Worm (Caenorhabditis elegans): ENCODE measurements around the gene coq-3.

coq-3 gene

ce11 chrIV:14797849-14798248, 1.7 kb upstream of the coq-3 start, which contains the start of gene arl-8:
arl-8 (plus strand) TSS chrIV:14798149.
- no peak for TF ChIP-seq ceh-16 (tag; optimal IDR thresholded peaks at IDR 0.05)
- no peak for TF ChIP-seq lin-15B (tag; optimal IDR thresholded peaks at IDR 0.05)
- no peak for TF ChIP-seq elt-3 (tag; optimal IDR thresholded peaks at IDR 0.05)
- no peak for TF ChIP-seq unc-39 (tag; optimal IDR thresholded peaks at IDR 0.05)
- TF ChIP-seq unc-62 (GFP tag; optimal IDR thresholded peaks at IDR 0.05): no peak
- no peak for TF ChIP-seq ama-1 (optimal IDR thresholded peaks at IDR 0.05)
- TF ChIP-seq pqm-1 (tag; optimal IDR thresholded peaks at IDR 0.05): no peak
- no peak for TF ChIP-seq mml-1 (tag; optimal IDR thresholded peaks at IDR 0.05)
- no peak for TF ChIP-seq nfya-1 (tag; optimal IDR thresholded peaks at IDR 0.05; ENCODE audit: insufficient read depth)
- TF ChIP-seq lsy-12 (tag; optimal IDR thresholded peaks at IDR 0.05): no peak
- TF ChIP-seq nhr-76 (tag; optimal IDR thresholded peaks at IDR 0.05): no peak
- no peak for TF ChIP-seq nhr-237 (tag; optimal IDR thresholded peaks at IDR 0.05)
- TF ChIP-seq ztf-4 (tag; optimal IDR thresholded peaks at IDR 0.05): no peak
- TF ChIP-seq hmg-11 (tag; optimal IDR thresholded peaks at IDR 0.05): no peak
- no peak for TF ChIP-seq fos-1 (tag; optimal IDR thresholded peaks at IDR 0.05)
- no peak for TF ChIP-seq eor-1 (tag; optimal IDR thresholded peaks at IDR 0.05)

- no peak for TF ChIP-seq pha-4 (tag; optimal IDR thresholded peaks at IDR 0.05)
- TF ChIP-seq ceh-28 (tag; optimal IDR thresholded peaks at IDR 0.05): no peak
- no peak for TF ChIP-seq snpc-4 (tag; optimal IDR thresholded peaks at IDR 0.05)
- no peak for TF ChIP-seq nhr-76 (tag; optimal IDR thresholded peaks at IDR 0.05)
- TF ChIP-seq nhr-11 (tag; optimal IDR thresholded peaks at IDR 0.05): no peak
- TF ChIP-seq R02D3.7 (tag; optimal IDR thresholded peaks at IDR 0.05): peak; percentile 67
- no peak for TF ChIP-seq jun-1 (tag; optimal IDR thresholded peaks at IDR 0.05)
- TF ChIP-seq lin-39 (tag; optimal IDR thresholded peaks at IDR 0.05): peak; percentile 75
- TF ChIP-seq nhr-67 (tag; optimal IDR thresholded peaks at IDR 0.05): no peak
- peak; percentile 18 for TF ChIP-seq ama-1 (optimal IDR thresholded peaks at IDR 0.05)
- no peak for TF ChIP-seq egl-27 (tag; optimal IDR thresholded peaks at IDR 0.05)
- no peak for TF ChIP-seq nhr-12 (tag; optimal IDR thresholded peaks at IDR 0.05)
- no peak for TF ChIP-seq nhr-28 (tag; optimal IDR thresholded peaks at IDR 0.05)
- TF ChIP-seq nfya-1 (tag; optimal IDR thresholded peaks at IDR 0.05; ENCODE audit: insufficient read depth): peak; percentile 80
- no peak for TF ChIP-seq ceh-9 (tag; optimal IDR thresholded peaks at IDR 0.05)
- no peak for TF ChIP-seq daf-12 (tag; optimal IDR thresholded peaks at IDR 0.05)
- TF ChIP-seq lin-15B (tag; optimal IDR thresholded peaks at IDR 0.05): peak; percentile 45
- TF ChIP-seq fkh-2 (tag; optimal IDR thresholded peaks at IDR 0.05): no peak
- TF ChIP-seq ceh-16 (tag; optimal IDR thresholded peaks at IDR 0.05): no peak
- no peak for TF ChIP-seq skn-1 (tag; optimal IDR thresholded peaks at IDR 0.05)
- peak; percentile 30 for TF ChIP-seq hmg-11 (tag; optimal IDR thresholded peaks at IDR 0.05)
- no peak for TF ChIP-seq zag-1 (tag; optimal IDR thresholded peaks at IDR 0.05)
- no peak for TF ChIP-seq elt-1 (tag; optimal IDR thresholded peaks at IDR 0.05)
Measured at ce11 chrIV:14797354-14797753, 1.2 kb upstream of the coq-3 start, which contains the start of the genes Y57G11C.1147 and nuo-3. Y57G11C.1147 (minus strand) TSS chrIV:14797514. nuo-3 (minus strand) TSS chrIV:14797544.

- no peak for TF ChIP-seq ZK546.5 (tag; optimal IDR thresholded peaks at IDR 0.05)
- no peak for TF ChIP-seq skn-1 (tag; optimal IDR thresholded peaks at IDR 0.05)
- peak; percentile 5 for TF ChIP-seq elt-1 (tag; optimal IDR thresholded peaks at IDR 0.05)
- TF ChIP-seq R02D3.7 (tag; optimal IDR thresholded peaks at IDR 0.05): peak; percentile 24
- TF ChIP-seq nhr-237 (tag; optimal IDR thresholded peaks at IDR 0.05): no peak
- TF ChIP-seq tbx-2 (tag; optimal IDR thresholded peaks at IDR 0.05): no peak
- peak; percentile 15 for TF ChIP-seq lin-39 (tag; optimal IDR thresholded peaks at IDR 0.05)
- no peak for TF ChIP-seq fkh-2 (tag; optimal IDR thresholded peaks at IDR 0.05)
- TF ChIP-seq nfya-1 (tag; optimal IDR thresholded peaks at IDR 0.05; ENCODE audit: insufficient read depth): peak; percentile 71
- TF ChIP-seq elt-3 (tag; optimal IDR thresholded peaks at IDR 0.05): no peak
- peak; percentile 23 for TF ChIP-seq mdl-1 (tag; optimal IDR thresholded peaks at IDR 0.05)
- peak; percentile 60 for TF ChIP-seq pha-4 (tag; optimal IDR thresholded peaks at IDR 0.05)
- TF ChIP-seq ceh-9 (tag; optimal IDR thresholded peaks at IDR 0.05): no peak
- TF ChIP-seq nhr-28 (tag; optimal IDR thresholded peaks at IDR 0.05): no peak
- TF ChIP-seq ztf-11 (tag; optimal IDR thresholded peaks at IDR 0.05): no peak
- TF ChIP-seq nhr-25 (tag; optimal IDR thresholded peaks at IDR 0.05): peak; percentile 75
- TF ChIP-seq eor-1 (tag; optimal IDR thresholded peaks at IDR 0.05): no peak
- no peak for TF ChIP-seq zag-1 (tag; optimal IDR thresholded peaks at IDR 0.05)
- no peak for TF ChIP-seq fkh-10 (GFP tag; optimal IDR thresholded peaks at IDR 0.05)
- no peak for TF ChIP-seq aly-2 (tag; optimal IDR thresholded peaks at IDR 0.05)
- TF ChIP-seq ceh-28 (tag; optimal IDR thresholded peaks at IDR 0.05): peak; percentile 70
- TF ChIP-seq hmg-11 (tag; optimal IDR thresholded peaks at IDR 0.05): peak; percentile 48
- peak; percentile 45 for TF ChIP-seq elt-2 (tag; optimal IDR thresholded peaks at IDR 0.05)
- no peak for TF ChIP-seq mml-1 (tag; optimal IDR thresholded peaks at IDR 0.05)
- TF ChIP-seq egl-27 (tag; optimal IDR thresholded peaks at IDR 0.05): no peak
- TF ChIP-seq ceh-82 (tag; optimal IDR thresholded peaks at IDR 0.05): no peak
- TF ChIP-seq jun-1 (tag; optimal IDR thresholded peaks at IDR 0.05): peak; percentile 21
- TF ChIP-seq lsy-12 (tag; optimal IDR thresholded peaks at IDR 0.05): peak; percentile 59
- peak; percentile 12 for TF ChIP-seq nhr-43 (tag; optimal IDR thresholded peaks at IDR 0.05; ENCODE audit: poor library complexity, severe bottlenecking)
- TF ChIP-seq fos-1 (tag; optimal IDR thresholded peaks at IDR 0.05): no peak
- TF ChIP-seq lin-15B (tag; optimal IDR thresholded peaks at IDR 0.05): peak; percentile 17
- peak; percentile 28 for TF ChIP-seq ztf-4 (tag; optimal IDR thresholded peaks at IDR 0.05)
- no peak for TF ChIP-seq ceh-16 (tag; optimal IDR thresholded peaks at IDR 0.05)
- no peak for TF ChIP-seq nhr-67 (tag; optimal IDR thresholded peaks at IDR 0.05)
- TF ChIP-seq ama-1 (optimal IDR thresholded peaks at IDR 0.05): peak; percentile 55
- TF ChIP-seq nhr-77 (tag; optimal IDR thresholded peaks at IDR 0.05): no peak
- TF ChIP-seq daf-12 (tag; optimal IDR thresholded peaks at IDR 0.05): no peak
- peak; percentile 17 for TF ChIP-seq pqm-1 (tag; optimal IDR thresholded peaks at IDR 0.05)
Measured at ce11 chrIV:14793900-14794624, 2.1 kb downstream of the coq-3 start.
